Fruit fly (Drosophila melanogaster) whole organism, adult: ENCODE results near the gene HLH3B.

Source experiments
- CG11617 ChIP-seq: fragments of 200-800 bp; sonication (Bioruptor generic); optimal IDR thresholded peaks from 2 replicates; lab custom pipeline; 2017; ENCODE audit warnings: mild to moderate bottlenecking, missing biosample characterization, missing genetic modification reagents, missing genetic modification characterization
- CG12768 ChIP-seq: fragments of 200-800 bp; sonication (Bioruptor generic); optimal IDR thresholded peaks from 2 replicates; lab custom pipeline; 2017; ENCODE audit warnings: missing biosample characterization, missing genetic modification characterization, mild to moderate bottlenecking, moderate library complexity, missing genetic modification reagents
- CG1620 ChIP-seq: fragments of 200-800 bp; sonication (Bioruptor generic); optimal IDR thresholded peaks from 2 replicates; lab custom pipeline; 2016; ENCODE audit warnings: missing biosample characterization, missing genetic modification characterization
- CG33017 ChIP-seq: fragments of 200-800 bp; sonication (Bioruptor generic); optimal IDR thresholded peaks from 2 replicates; lab custom pipeline; 2018; ENCODE audit warnings: missing biosample characterization, mild to moderate bottlenecking, missing genetic modification characterization, moderate library complexity
- CG5204 ChIP-seq: fragments of 200-800 bp; sonication (Bioruptor generic); optimal IDR thresholded peaks from 2 replicates; lab custom pipeline; 2016; ENCODE audit warnings: missing biosample characterization, missing genetic modification characterization
- Crg-1 ChIP-seq: fragments of 200-800 bp; sonication (Bioruptor generic); optimal IDR thresholded peaks from 2 replicates; lab custom pipeline; 2016; ENCODE audit warnings: missing biosample characterization, missing genetic modification characterization
- cic ChIP-seq: fragments of 200-800 bp; sonication (Bioruptor generic); optimal IDR thresholded peaks from 2 replicates; lab custom pipeline; 2017; ENCODE audit warnings: missing biosample characterization, mild to moderate bottlenecking, missing genetic modification characterization, moderate library complexity
- tj ChIP-seq: fragments of 200-800 bp; sonication (Bioruptor generic); optimal IDR thresholded peaks from 3 replicates; lab custom pipeline; 2017; ENCODE audit warnings: missing biosample characterization, mild to moderate bottlenecking, missing genetic modification characterization, moderate library complexity
- toe ChIP-seq: fragments of 200-800 bp; sonication (Bioruptor generic); optimal IDR thresholded peaks from 2 replicates; lab custom pipeline; 2016; ENCODE audit warnings: missing biosample characterization, missing genetic modification characterization

- TF ChIP-seq CG5204 (GFP tag; lab: Kevin White, UChicago) (no peak), Crg-1 (no peak), tj (GFP tag; lab: Kevin White, UChicago) (no peak), CG33017 (tag; lab: Kevin White, UChicago) (no peak), CG11617 (GFP tag; lab: Kevin White, UChicago) (no peak), toe (GFP tag; lab: Kevin White, UChicago) (no peak), CG12768 (GFP tag; lab: Kevin White, UChicago) (no peak), cic (no peak), CG1620 (GFP tag; lab: Kevin White, UChicago) (no peak)
Observed at dm6 chrX:2682832-2683231, 1.3 kb upstream of the HLH3B start, which contains the start of gene CG2652.
